Worm (Caenorhabditis elegans): ENCODE data around the gene sul-2.
A peak's percentile ranks its signal among the peaks of the same experiment; 100 is the strongest.

The sul-2 gene

DNA sequence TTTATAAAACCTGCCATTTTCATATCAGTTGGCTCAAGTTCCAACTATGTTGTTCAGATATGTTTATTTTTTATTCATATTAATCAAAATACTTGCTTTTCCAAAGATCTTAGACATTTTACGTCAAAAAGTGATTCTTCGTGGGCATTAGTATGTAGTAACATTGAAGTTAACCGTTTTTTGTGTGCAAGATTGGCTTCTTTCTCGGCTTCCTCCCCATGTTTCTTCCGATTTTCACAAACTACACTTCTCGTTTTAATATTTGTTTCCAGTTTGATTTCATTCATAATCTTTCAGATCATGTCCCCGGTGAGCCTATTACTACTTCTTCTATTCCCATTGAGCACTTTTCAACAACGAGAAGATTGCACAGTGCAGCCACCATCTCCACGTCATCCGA is at the start of gene sul-2:
TSS of gene sul-2 (plus strand) at position 301 of the 400 bp plus-strand sequence.
- TF ChIP-seq grh-1 (GFP tag; IDR thresholded peaks at IDR 0.05) (no peak), snpc-4 (tag; optimal IDR thresholded peaks at IDR 0.05) (no peak), lsy-2 (tag; optimal IDR thresholded peaks at IDR 0.05) (no peak), swsn-7 (tag; optimal IDR thresholded peaks at IDR 0.05) (no peak), unc-86 (tag; optimal IDR thresholded peaks at IDR 0.05) (no peak), fkh-10 (GFP tag; optimal IDR thresholded peaks at IDR 0.05) (no peak), nhr-11 (tag; optimal IDR thresholded peaks at IDR 0.05) (no peak), aha-1 (tag; optimal IDR thresholded peaks at IDR 0.05) (no peak), nhr-47 (tag; optimal IDR thresholded peaks at IDR 0.05) (no peak), dsc-1 (tag; optimal IDR thresholded peaks at IDR 0.05) (no peak), alr-1 (tag; optimal IDR thresholded peaks at IDR 0.05; ENCODE audit: borderline replicate concordance) (no peak), hpl-2 (GFP tag; optimal IDR thresholded peaks at IDR 0.05) (no peak), nhr-71 (tag; optimal IDR thresholded peaks at IDR 0.05) (no peak), ztf-11 (tag; optimal IDR thresholded peaks at IDR 0.05) (no peak), ceh-63 (GFP tag; optimal IDR thresholded peaks at IDR 0.05) (no peak), pqm-1 (tag; optimal IDR thresholded peaks at IDR 0.05) (no peak), nhr-85 (tag) (no peak)

DNA sequence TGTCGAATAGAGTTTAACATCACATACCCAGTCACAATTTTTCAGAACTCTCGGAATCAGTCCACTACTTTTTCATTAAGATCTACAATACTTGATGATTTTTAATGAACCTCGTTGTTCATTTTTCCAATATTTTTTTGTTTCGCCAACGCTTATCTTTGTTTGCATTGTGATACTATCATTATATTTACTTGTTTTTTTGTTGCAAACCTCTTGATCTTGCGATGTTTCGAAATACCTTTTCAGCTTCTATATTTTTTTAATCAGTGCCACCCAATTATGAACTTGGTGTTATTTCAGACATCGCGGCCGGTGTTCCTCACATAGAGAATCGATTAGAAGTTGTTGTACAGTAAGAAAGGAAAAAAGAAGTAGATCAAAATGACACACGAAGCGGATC is 48.9 kb upstream of the sul-2 start, which contains the start of gene myo-5:
TSS of gene myo-5 (plus strand) at position 301 of the 400 bp plus-strand sequence.
- TF ChIP-seq efl-1 (optimal IDR thresholded peaks at IDR 0.05) (no peak), efl-1 (GFP tag; optimal IDR thresholded peaks at IDR 0.05 in 1 of 2) (peak in 1 of 2 experiments; percentile 15), fkh-4 (tag; optimal IDR thresholded peaks at IDR 0.05; ENCODE audit: borderline replicate concordance) (no peak)

- TF ChIP-seq nhr-28 (tag; optimal IDR thresholded peaks at IDR 0.05), result no peak
- no peak for TF ChIP-seq ceh-88 (GFP tag; IDR thresholded peaks at IDR 0.05)
- TF ChIP-seq elt-2 (tag; optimal IDR thresholded peaks at IDR 0.05), result no peak
- no peak for TF ChIP-seq irx-1 (tag; optimal IDR thresholded peaks at IDR 0.05)
- TF ChIP-seq fos-1 (tag; optimal IDR thresholded peaks at IDR 0.05), result no peak
- no peak for TF ChIP-seq nhr-20 (tag; optimal IDR thresholded peaks at IDR 0.05)
- TF ChIP-seq tbx-2 (tag; optimal IDR thresholded peaks at IDR 0.05), result peak; percentile 34
- TF ChIP-seq aha-1 (tag; optimal IDR thresholded peaks at IDR 0.05), result no peak
- no peak for TF ChIP-seq zip-4 (GFP tag; optimal IDR thresholded peaks at IDR 0.05)
- TF ChIP-seq hpl-2 (GFP tag; optimal IDR thresholded peaks at IDR 0.05), result no peak
- no peak for TF ChIP-seq efl-1 (optimal IDR thresholded peaks at IDR 0.05)
- no peak for TF ChIP-seq efl-1 (GFP tag; optimal IDR thresholded peaks at IDR 0.05 in 1 of 2)
- no peak for TF ChIP-seq alr-1 (tag; optimal IDR thresholded peaks at IDR 0.05; ENCODE audit: borderline replicate concordance)
- TF ChIP-seq nhr-71 (tag; optimal IDR thresholded peaks at IDR 0.05), result no peak
- TF ChIP-seq nhr-77 (tag; optimal IDR thresholded peaks at IDR 0.05), result peak; percentile 74
- no peak for TF ChIP-seq mef-2 (tag; optimal IDR thresholded peaks at IDR 0.05)
- no peak for TF ChIP-seq elt-3 (tag; optimal IDR thresholded peaks at IDR 0.05)
- TF ChIP-seq skn-1 (tag; optimal IDR thresholded peaks at IDR 0.05), result no peak
- no peak for TF ChIP-seq snpc-4 (tag; optimal IDR thresholded peaks at IDR 0.05)
Observed at ce11 chrV:8110816-8111215, 46.7 kb upstream of the sul-2 start.

DNA sequence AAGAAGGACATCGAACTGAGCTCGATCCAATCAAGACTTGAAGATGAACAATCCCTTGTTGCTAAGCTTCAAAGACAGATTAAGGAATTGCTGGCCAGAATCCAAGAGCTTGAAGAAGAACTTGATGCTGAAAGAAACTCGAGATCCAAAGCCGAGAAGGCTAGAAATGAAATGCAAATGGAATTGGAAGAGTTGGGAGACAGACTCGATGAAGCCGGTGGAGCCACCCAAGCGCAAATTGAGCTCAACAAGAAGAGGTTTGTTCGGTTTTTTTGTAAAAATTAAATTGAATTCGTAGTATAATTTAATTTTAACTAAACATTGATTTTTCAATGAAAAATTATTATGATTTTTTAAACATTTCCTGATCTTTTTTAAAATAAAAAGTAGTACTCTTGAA is 43.0 kb upstream of the sul-2 start:
- no peak for TF ChIP-seq efl-1 (optimal IDR thresholded peaks at IDR 0.05)
- TF ChIP-seq efl-1 (GFP tag; optimal IDR thresholded peaks at IDR 0.05 in 1 of 2), result no peak
- no peak for TF ChIP-seq jun-1 (tag; optimal IDR thresholded peaks at IDR 0.05)
- TF ChIP-seq nhr-47 (tag; optimal IDR thresholded peaks at IDR 0.05), result no peak
- no peak for TF ChIP-seq isw-1 (GFP tag; IDR thresholded peaks at IDR 0.05)
- TF ChIP-seq unc-130 (tag; optimal IDR thresholded peaks at IDR 0.05), result no peak
- TF ChIP-seq dpl-1 (GFP tag; optimal IDR thresholded peaks at IDR 0.05), result no peak
- TF ChIP-seq unc-30 (tag; optimal IDR thresholded peaks at IDR 0.05), result no peak
- TF ChIP-seq ama-1 (optimal IDR thresholded peaks at IDR 0.05), result no peak

All from whole organism, L1 larva.